Worm (Caenorhabditis elegans) whole organism, midembryonic: Measurements from ENCODE around the gene str-168.

ENCODE experiments used
- T22C8.4 ChIP-seq: fragments of 200-800 bp; sonication (Bioruptor generic); IDR thresholded peaks from 2 replicates; pipeline ENCODE4 v1.3.6; 2022; ENCODE audit warnings: missing genetic modification characterization, missing compliant biosample characterization
- cog-1 ChIP-seq: sonication (generic microtip); optimal IDR thresholded peaks from 2 replicates; lab custom pipeline; 2016; ENCODE audit warnings: missing genetic modification characterization, missing compliant biosample characterization
- flt-1 ChIP-seq: fragments of 200-800 bp; sonication (Bioruptor generic); IDR thresholded peaks from 2 replicates; pipeline ENCODE4 v1.3.6; 2022; ENCODE audit warnings: missing genetic modification characterization, missing compliant biosample characterization
- klf-2 ChIP-seq: fragments of 200-800 bp; sonication (Bioruptor generic); conservative IDR thresholded peaks from 2 replicates; pipeline ENCODE4 v1.3.6; 2022; ENCODE audit warnings: missing genetic modification reagents, missing genetic modification characterization, missing compliant biosample characterization
- med-1 ChIP-seq: sonication (generic microtip); optimal IDR thresholded peaks from 2 replicates; lab custom pipeline; 2017; ENCODE audit warnings: missing genetic modification characterization, mild to moderate bottlenecking, missing compliant biosample characterization, antibody characterized with exemption, missing genetic modification reagents; ENCODE audit not compliant: insufficient read depth
- ref-1 ChIP-seq: fragments of 200-800 bp; sonication (Bioruptor generic); conservative IDR thresholded peaks from 2 replicates; pipeline ENCODE4 v1.3.6; 2022; ENCODE audit warnings: missing genetic modification reagents, missing genetic modification characterization, missing compliant biosample characterization
- tab-1 ChIP-seq: fragments of 200-800 bp; sonication (Bioruptor generic); IDR thresholded peaks from 2 replicates; pipeline ENCODE4 v1.3.6; 2022; ENCODE audit warnings: missing genetic modification characterization, missing compliant biosample characterization
- ztf-23 ChIP-seq: fragments of 200-800 bp; sonication (Bioruptor generic); IDR thresholded peaks from 2 replicates; pipeline ENCODE4 v1.3.6; 2022; ENCODE audit warnings: missing genetic modification reagents, missing genetic modification characterization, missing compliant biosample characterization
- ztf-29 ChIP-seq: fragments of 200-800 bp; sonication (Bioruptor generic); IDR thresholded peaks from 2 replicates; pipeline ENCODE4 v1.3.6; 2022; ENCODE audit warnings: missing genetic modification reagents, missing genetic modification characterization, missing compliant biosample characterization

Gene str-168

DNA sequence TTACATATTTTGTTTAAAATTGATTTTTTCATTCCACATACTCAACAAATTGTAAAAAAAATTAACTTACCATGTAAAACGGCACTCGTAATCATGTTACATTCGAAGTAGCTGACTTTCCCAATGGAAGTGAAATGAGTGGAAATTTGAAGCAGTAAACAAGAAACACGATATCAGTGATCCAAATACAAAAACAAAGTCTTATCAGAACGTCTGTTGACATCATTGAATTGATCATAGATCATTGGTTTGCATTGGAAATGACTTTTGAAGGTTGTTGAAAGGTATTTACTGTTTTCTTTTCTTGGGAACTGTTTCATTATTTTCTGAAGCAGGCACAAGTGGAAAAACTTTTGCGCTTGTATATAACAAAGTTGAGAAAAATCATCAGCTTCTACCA lies 37.2 kb downstream of the str-168 start, which contains the start of gene Y9C9A.16:
Gene Y9C9A.16, minus strand, starts transcription at position 131 of the 400 bp plus-strand sequence.
- no peak for TF ChIP-seq tab-1 (GFP tag; lab: Robert Waterston, UW)
- no peak for TF ChIP-seq med-1 (GFP tag; lab: Kevin White, UChicago)
- no peak for TF ChIP-seq ztf-29 (GFP tag; lab: Robert Waterston, UW)
- TF ChIP-seq klf-2 (GFP tag; lab: Robert Waterston, UW) = no peak
- TF ChIP-seq ztf-23 (GFP tag; lab: Robert Waterston, UW) = no peak
- TF ChIP-seq flt-1 (GFP tag; lab: Robert Waterston, UW) = no peak
- no peak for TF ChIP-seq T22C8.4
- no peak for TF ChIP-seq cog-1 (tag; lab: Kevin White, UChicago)
- no peak for TF ChIP-seq ref-1 (GFP tag; lab: Robert Waterston, UW)

DNA sequence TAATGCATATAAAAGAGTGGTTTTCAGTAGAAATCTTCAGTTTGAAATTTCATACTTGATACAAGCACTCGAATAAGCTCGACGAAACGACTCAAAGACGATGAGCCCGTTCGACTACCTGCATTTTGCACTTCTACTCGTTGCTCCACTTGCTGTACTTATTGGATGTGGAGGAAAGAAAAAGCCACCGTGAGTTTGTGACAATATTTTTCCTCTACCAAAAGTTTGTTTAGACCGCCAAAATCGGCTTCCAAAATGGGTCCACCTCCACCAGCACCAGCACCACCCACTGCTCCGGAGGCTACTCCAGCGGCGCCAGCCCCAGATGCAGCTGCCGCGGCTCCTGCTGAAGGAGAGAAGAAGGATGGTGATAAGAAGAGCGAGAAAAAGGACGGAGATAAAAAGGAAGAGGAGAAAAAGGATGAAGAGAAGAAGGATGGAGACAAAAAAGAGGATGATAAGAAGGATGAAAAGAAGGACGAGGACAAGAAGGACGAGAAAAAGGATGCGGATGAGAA lies 38.5 kb downstream of the str-168 start, which contains the start of gene E03H12.5:
Gene E03H12.5, plus strand, starts transcription at position 51 of the 518 bp plus-strand sequence.
- TF ChIP-seq tab-1 (GFP tag; lab: Robert Waterston, UW) (no peak), med-1 (GFP tag; lab: Kevin White, UChicago) (no peak), flt-1 (GFP tag; lab: Robert Waterston, UW) (no peak), klf-2 (GFP tag; lab: Robert Waterston, UW) (no peak), ref-1 (GFP tag; lab: Robert Waterston, UW) (no peak), T22C8.4 (no peak), ztf-29 (GFP tag; lab: Robert Waterston, UW) (no peak), cog-1 (tag; lab: Kevin White, UChicago) (no peak), ztf-23 (GFP tag; lab: Robert Waterston, UW) (no peak)

DNA sequence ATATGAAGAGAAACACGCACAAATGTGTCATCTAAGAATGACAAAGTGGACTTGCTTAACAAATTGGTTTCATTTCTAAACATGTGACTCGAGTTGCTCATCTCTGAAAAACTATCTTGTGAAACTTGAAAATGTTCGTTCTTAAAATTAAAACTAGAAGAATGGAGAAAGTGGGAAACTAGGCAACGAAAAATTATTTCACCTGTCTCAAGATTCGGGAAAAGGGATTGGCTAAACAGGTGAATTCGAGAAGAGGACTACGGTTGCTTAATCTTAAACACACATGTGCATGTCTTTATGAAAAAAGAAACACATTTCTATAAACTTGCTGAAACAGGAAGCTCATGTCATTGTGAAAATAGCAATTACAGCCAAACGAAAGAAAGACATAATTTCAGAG lies 42.3 kb downstream of the str-168 start, which contains the start of gene srz-24:
Gene srz-24, minus strand, starts transcription at position 101 of the 400 bp plus-strand sequence.
- TF ChIP-seq cog-1 (tag; lab: Kevin White, UChicago) = no peak
- no peak for TF ChIP-seq ztf-23 (GFP tag; lab: Robert Waterston, UW)
- no peak for TF ChIP-seq T22C8.4
- TF ChIP-seq tab-1 (GFP tag; lab: Robert Waterston, UW) = no peak
- no peak for TF ChIP-seq klf-2 (GFP tag; lab: Robert Waterston, UW)
- no peak for TF ChIP-seq med-1 (GFP tag; lab: Kevin White, UChicago)
- TF ChIP-seq ztf-29 (GFP tag; lab: Robert Waterston, UW) = no peak
- no peak for TF ChIP-seq flt-1 (GFP tag; lab: Robert Waterston, UW)
- no peak for TF ChIP-seq ref-1 (GFP tag; lab: Robert Waterston, UW)

DNA sequence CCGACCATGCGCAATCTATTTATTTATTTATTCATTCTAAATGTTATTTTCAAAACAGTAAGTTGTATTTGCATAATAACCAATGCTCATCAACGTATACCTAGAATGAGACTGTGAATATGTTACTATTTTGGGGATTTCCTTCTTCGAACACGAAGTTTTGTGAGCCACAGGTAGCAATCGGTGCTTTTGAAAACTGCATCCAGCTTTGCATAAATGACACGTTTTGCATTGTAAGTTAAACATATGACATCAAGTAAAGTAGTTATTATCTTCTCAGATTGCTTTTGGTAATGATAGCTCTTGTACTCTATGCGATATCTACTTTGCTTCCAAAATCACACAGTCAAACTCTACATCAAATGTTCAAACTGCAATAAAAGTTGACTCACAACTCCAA lies 43.7 kb downstream of the str-168 start, which contains the start of gene E03H12.4:
Gene E03H12.4, plus strand, starts transcription at position 120 of the 400 bp plus-strand sequence.
- TF ChIP-seq tab-1 (GFP tag; lab: Robert Waterston, UW) (no peak), ztf-29 (GFP tag; lab: Robert Waterston, UW) (no peak), cog-1 (tag; lab: Kevin White, UChicago) (no peak), med-1 (GFP tag; lab: Kevin White, UChicago) (no peak), ref-1 (GFP tag; lab: Robert Waterston, UW) (no peak), ztf-23 (GFP tag; lab: Robert Waterston, UW) (no peak), klf-2 (GFP tag; lab: Robert Waterston, UW) (no peak), flt-1 (GFP tag; lab: Robert Waterston, UW) (no peak), T22C8.4 (no peak)

DNA sequence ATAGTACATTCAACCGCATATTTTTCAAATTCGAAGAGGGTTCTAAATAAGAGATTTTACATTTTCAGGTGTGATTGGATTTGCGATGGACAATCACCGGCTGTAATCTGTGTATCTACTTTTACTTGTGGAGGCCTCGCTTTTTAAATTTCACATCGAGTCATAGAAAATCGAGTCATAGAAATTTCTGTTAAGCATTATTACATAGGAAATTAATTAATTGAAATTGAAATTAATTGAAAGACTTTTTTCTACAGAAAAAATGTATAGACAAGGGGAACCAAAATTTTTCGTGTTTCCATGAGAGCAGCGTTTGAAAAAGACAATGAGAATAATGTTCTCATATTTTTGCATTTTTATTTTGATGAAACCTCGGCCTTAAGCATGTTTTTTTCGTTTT lies 45.0 kb downstream of the str-168 start, which contains the start of gene clec-176:
Gene clec-176, plus strand, starts transcription at position 301 of the 400 bp plus-strand sequence.
- TF ChIP-seq ztf-29 (GFP tag; lab: Robert Waterston, UW) (no peak), klf-2 (GFP tag; lab: Robert Waterston, UW) (no peak), med-1 (GFP tag; lab: Kevin White, UChicago) (no peak), cog-1 (tag; lab: Kevin White, UChicago) (no peak), tab-1 (GFP tag; lab: Robert Waterston, UW) (no peak), flt-1 (GFP tag; lab: Robert Waterston, UW) (no peak), T22C8.4 (no peak), ref-1 (GFP tag; lab: Robert Waterston, UW) (no peak), ztf-23 (GFP tag; lab: Robert Waterston, UW) (no peak)

DNA sequence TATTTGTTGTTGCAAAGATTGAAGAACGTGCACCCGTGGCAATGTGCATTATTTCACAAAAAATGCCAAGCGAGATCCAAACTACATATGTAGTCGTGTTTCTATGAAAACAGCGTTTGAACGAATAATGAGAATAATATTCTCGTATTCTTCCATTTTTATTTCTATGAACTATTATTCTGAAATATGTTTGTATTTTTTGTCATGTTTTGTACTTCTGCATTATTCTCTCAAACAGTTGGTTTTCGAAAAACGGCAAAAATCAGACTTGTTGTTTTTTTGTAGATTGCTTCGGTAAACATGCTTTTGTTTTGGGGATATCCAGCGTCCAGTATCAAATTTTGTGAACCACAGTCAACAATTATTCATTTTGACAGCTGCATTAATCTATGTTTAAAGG lies 47.5 kb downstream of the str-168 start, which contains the start of gene clec-177:
Gene clec-177, plus strand, starts transcription at position 301 of the 400 bp plus-strand sequence.
- TF ChIP-seq med-1 (GFP tag; lab: Kevin White, UChicago) (no peak), tab-1 (GFP tag; lab: Robert Waterston, UW) (no peak), flt-1 (GFP tag; lab: Robert Waterston, UW) (no peak), T22C8.4 (no peak), ztf-29 (GFP tag; lab: Robert Waterston, UW) (no peak), ref-1 (GFP tag; lab: Robert Waterston, UW) (no peak), klf-2 (GFP tag; lab: Robert Waterston, UW) (no peak), cog-1 (tag; lab: Kevin White, UChicago) (no peak), ztf-23 (GFP tag; lab: Robert Waterston, UW) (no peak)

DNA sequence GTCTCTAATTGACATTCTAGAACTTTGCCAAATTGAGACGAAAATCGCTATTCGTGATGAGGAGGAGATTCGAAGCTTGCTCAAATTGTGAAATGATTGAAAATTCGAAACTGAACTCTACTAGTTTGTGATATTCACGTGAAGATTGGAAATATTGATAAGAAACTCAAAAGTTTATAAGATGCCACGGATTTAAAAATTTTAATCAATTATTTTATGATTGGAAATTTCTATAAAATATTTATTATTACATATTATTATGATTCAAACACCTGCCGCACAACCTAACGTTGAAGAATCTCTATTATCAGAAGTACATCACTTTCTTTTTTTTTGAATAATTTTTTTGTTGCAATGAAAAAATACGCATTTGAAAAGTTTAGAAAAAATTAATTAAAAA lies 49.8 kb downstream of the str-168 start, which contains the start of gene E03H12.7:
Gene E03H12.7, minus strand, starts transcription at position 101 of the 400 bp plus-strand sequence.
- no peak for TF ChIP-seq ztf-29 (GFP tag; lab: Robert Waterston, UW)
- no peak for TF ChIP-seq ztf-23 (GFP tag; lab: Robert Waterston, UW)
- TF ChIP-seq tab-1 (GFP tag; lab: Robert Waterston, UW) = no peak
- TF ChIP-seq ref-1 (GFP tag; lab: Robert Waterston, UW) = no peak
- TF ChIP-seq T22C8.4 = no peak
- no peak for TF ChIP-seq cog-1 (tag; lab: Kevin White, UChicago)
